Worm (Caenorhabditis elegans) whole organism, dauer: ENCODE data around the gene ZK1193.2.

Source experiments
- unc-62 ChIP-seq: sonication (generic microtip); optimal IDR thresholded peaks from 2 replicates; lab custom pipeline; 2017; ENCODE audit warnings: missing biosample characterization, missing genetic modification reagents, missing genetic modification characterization

Gene ZK1193.2

DNA sequence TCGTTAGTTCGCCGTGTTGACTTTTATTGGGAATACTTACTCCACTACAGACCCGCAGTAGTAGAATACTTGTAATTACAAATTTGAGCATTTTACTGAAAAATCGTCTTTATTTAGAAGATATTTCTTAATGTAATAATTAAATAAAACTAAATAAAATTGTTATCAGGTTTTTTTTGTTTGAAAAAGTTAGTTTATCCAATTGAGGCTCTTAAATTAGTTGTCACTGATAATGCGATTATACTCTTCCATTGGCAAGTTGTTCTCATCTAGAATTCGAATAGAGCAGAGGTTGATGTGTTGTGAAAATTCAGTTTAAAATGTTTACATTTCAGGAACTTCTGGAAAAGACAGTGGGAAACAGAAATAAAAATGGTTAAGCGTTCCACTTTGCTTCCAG lies at the start of gene ZK1193.2:
ZK1193.2 (minus strand) TSS at position 101 of the 400 bp plus-strand sequence.
- no peak for TF ChIP-seq unc-62

DNA sequence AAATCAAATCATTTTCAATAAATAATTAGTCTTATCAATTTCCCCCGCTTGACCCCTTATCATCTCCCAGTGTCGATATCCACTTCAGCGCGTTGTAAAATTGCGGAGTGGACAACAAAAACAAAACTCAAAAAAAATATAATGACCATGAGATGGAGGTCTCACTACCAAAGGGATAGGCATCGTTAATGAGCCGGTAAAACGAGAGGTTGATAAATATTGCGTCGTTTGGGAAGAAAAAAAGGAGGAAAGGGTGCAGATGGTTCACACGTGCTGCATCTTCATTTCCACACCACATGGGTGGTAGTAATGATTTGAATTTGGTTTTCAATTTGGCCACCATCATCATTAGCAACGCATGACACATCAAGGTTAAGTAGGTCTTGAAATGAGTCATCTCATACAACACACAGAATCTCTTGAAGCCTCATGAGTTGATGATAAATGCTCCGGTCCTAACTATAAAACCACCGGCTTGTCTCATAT lies 41.9 kb upstream of the ZK1193.2 start:
- TF ChIP-seq unc-62, result no peak

DNA sequence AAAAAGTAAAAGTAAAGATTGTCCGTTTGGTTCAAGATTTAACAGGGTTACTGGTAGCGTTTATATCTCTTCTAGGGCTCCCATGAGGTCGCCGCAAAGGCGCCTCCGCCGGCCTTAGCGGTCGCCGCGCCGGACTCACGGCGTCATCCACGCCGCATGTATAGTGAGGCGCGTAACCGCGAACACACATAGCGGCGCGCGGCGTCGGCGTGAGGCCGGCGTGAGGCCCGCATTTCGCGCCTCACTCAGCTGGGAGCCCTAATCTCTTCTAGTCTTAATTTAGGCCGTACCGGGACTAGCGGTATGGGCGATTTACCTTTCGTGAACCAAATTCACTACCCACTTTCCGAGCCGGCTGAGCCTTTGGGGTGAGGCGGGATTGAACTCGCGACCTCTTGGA lies 36.2 kb upstream of the ZK1193.2 start:
- no peak for TF ChIP-seq unc-62

DNA sequence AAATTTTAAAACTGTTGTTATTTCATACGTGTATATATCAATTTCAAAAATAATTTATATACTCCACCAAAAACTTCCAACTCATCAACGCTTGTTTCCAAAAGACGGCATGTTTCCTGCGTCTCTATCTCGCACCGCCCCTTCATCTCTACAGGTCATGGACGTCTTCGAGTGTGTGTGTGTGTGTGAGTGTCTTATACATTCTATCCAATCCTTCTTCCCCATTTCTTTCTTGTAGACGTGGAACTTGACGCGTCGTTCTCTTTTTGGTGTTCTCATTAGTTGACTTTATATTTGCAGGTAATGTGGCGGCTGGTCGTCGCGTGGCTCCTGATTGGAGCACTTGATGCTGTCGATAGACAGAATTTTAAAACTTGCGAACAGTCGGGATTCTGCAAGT lies 34.9 kb upstream of the ZK1193.2 start, which contains the start of gene aagr-4:
aagr-4 (plus strand) TSS at position 301 of the 400 bp plus-strand sequence.
- TF ChIP-seq unc-62, result no peak

DNA sequence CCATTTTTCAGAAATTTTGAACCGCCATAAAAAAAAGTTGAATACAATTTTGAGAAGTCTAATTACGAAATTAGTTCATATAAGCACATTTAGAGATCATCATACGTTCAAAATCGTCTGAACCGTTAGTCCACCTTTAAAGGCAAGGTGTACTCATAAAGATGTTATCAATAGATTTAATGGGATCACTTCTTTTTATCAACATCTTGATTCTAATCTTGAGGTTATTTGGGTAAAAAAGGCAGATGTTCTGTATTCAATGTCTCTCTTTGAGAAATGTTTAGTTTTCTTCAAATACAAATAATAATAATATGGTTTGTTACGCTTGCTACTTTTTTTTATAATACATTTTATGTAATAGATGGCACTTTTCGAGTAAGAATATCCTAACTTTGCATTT lies 33.9 kb upstream of the ZK1193.2 start:
- no peak for TF ChIP-seq unc-62

DNA sequence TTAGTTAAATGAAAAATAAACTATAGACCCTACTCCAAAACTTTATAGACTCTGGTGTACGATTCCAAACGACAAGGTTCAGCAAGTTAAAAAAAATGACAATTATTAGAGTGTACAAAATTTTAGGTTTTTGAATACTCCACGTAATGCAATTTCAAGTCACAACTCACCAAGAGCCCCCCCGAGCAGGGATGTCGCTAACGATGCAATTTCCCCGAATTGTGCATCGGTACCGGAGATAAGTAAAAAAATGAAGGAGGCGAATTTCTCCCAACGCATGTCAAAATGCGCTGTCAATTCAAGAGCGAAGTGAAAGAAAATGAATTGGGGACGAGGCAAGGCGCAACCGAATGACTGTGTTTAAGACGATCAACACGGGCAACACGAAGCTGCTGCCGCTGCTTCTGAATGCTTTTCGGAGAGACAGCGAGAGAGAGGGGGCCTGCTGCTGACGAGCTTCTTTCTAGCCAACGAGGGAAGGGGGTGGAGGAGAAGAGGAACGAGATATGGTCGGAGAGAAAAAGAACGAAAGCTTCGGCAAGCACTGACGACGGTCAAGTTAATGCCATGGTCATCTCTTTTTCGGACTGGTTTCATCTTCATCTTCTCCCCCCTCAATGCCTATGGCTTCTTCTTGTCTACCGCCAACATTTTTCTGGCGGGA lies 31.8 kb upstream of the ZK1193.2 start, which contains the start of gene abu-12:
abu-12 (minus strand) TSS at position 472 of the 664 bp plus-strand sequence.
- no peak for TF ChIP-seq unc-62

DNA sequence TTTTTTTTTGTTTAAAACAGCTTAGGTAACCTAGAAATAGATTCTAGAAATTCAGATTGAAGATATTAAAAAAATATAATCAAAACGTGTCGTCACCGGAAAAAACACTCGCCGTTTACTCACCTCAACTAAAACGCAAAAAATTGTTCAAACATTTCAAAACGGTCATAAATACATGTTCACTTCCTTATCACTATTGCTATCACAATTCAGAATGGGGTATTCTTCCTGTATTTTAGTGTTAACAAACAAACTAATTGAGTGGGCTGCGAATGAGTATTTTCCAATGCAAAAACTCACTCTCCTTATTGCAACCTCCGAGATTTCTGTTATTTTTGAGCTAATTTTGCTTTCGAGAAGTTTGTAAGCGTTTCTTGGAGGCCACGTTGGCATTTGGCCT lies 24.4 kb upstream of the ZK1193.2 start, which contains the start of gene F52D1.2:
F52D1.2 (minus strand) TSS at position 393 of the 400 bp plus-strand sequence.
- TF ChIP-seq unc-62, result no peak

DNA sequence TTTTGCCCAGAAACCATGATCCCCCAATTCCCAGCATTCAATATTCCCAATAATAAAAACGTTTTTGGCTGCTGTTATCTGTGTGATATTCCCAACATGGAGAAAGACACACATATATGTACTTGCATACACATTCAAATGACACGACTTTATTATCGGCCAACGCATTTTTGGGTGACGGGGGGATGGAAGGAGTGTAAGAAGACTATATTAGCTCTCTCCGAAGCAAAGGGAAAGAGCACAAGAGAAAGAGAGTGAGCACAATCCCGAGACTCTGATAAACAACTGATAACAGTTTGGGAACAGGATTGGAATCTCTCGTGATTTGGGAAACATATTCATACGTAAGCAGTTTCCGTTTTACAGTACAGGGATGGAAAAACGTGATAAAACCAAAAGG lies 15.0 kb upstream of the ZK1193.2 start:
- no peak for TF ChIP-seq unc-62

DNA sequence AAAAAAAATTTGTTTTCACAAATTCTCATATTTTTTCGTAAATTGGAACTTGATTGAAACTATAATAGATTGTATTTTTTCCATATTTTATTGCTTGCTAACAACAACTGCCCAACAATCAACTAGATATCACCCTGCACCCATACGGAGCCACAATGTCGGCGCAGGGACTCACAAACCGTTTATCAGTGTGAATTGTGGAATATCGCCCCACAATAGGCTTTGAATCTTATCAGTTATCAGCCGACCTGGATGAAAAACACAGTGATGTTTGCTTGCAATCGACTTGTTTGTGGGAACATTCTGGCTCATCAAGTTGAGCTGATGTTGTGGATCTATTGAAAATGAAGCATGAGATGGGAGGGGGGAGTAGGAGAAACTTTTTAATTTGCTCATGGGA lies 13.6 kb upstream of the ZK1193.2 start:
- TF ChIP-seq unc-62, result no peak

DNA sequence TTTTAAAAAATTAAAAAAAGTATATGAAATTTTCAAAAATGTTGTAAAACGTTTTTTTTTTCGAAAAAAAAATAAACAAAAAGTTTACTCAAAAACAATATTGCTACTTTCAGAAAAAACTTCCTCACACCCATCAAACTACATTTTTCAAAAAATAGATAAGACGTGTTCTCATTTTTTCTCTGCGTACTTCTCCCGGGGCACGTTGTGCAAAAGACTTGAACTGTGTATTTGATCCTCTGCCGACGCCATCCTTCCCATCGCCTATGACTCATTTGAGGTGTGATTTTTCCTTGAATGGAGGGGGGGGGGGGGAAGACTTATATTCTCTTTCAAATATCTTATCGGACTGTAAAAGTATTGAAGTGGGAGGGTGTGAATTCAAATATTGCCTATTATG lies 13.0 kb upstream of the ZK1193.2 start:
- TF ChIP-seq unc-62, result no peak

DNA sequence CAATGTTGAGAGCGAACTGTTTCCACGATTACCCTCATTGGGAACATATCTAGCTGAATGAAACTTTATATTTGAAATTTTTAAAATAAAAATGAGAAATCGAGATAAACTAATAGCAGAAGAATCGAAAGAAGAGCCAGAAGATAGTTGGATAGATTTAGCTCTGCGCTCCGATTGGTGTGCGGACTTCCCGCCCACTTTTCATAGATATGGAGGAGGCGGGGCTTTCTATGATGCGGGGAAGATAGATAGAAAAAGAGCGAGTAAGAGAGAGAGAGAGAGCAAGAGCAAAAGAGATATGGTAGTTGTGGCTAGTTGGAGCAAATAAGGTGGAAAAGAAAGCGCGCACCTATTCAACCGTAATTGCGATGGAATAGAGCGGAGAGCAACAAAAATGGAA lies 8.3 kb upstream of the ZK1193.2 start, which contains the start of gene dve-1:
dve-1 (minus strand) TSS at position 66 of the 400 bp plus-strand sequence.
- no peak for TF ChIP-seq unc-62

DNA sequence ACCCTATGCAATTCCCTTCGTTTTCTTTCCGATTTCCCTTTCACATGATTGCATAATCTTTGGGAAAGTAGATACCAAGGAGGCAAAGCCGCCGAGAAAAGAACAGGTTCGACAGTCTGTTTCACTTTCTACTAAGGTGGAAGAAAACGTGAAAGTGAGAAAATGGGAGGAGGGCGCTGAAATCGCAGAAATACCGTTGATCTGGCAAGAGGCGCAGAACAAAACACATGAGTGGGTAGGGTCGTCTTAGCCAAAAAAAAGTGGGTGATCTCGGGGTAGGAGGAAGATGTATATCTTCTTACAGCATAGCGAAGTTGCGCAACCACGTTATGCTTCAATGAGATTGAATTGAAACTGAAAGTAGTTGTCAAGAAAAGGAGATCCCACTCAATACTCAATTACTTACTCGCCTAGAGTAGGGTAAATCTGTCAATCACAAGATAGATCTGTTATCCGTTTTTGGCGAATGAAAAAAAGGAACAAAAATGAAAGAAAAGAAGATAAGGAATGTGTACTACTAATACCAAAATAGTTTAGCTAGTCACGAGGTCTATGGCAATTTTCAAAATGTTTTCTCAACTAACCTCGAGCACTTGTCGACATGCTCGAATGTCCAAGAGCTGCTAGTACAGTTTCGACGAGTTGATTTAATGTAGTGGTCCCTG lies 7.7 kb upstream of the ZK1193.2 start:
- TF ChIP-seq unc-62, result no peak

DNA sequence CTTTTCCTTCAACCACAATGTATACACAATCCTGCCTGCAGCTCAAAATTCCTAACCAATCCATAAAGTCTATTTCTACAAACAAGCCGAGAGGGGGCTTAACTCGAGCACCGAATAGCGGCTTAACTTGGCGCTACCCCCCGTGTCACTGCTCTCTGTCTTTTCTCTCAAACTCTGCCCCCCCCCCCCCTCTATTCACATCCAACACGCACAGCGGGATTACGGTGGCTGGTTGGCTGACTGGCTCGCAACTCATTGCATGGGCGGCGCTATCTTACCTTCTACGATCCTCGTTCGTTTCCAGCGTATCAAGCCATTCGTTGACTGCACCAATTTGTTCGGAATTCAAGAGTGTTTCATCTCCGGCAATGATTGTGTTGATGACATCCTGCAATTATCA lies 6.2 kb upstream of the ZK1193.2 start:
- no peak for TF ChIP-seq unc-62

DNA sequence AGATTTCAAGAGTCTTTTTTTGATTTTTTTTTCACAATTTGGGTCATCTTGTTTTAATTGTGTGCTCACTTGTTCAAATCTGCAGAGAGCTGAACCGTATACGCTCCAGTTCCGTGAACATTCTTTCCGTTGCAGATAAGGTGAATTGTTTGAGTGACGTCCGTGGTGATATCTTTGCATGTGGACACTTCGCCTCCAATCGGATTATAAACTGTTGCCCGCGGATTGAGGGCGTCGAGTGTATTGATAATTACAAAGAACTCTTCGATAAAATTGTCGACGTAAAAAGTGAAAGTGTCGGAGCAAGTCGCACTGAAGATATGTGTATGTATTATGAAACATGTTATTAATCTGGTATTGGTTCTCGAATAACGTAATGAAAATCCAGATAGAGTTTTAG lies 1.7 kb downstream of the ZK1193.2 start:
- no peak for TF ChIP-seq unc-62

DNA sequence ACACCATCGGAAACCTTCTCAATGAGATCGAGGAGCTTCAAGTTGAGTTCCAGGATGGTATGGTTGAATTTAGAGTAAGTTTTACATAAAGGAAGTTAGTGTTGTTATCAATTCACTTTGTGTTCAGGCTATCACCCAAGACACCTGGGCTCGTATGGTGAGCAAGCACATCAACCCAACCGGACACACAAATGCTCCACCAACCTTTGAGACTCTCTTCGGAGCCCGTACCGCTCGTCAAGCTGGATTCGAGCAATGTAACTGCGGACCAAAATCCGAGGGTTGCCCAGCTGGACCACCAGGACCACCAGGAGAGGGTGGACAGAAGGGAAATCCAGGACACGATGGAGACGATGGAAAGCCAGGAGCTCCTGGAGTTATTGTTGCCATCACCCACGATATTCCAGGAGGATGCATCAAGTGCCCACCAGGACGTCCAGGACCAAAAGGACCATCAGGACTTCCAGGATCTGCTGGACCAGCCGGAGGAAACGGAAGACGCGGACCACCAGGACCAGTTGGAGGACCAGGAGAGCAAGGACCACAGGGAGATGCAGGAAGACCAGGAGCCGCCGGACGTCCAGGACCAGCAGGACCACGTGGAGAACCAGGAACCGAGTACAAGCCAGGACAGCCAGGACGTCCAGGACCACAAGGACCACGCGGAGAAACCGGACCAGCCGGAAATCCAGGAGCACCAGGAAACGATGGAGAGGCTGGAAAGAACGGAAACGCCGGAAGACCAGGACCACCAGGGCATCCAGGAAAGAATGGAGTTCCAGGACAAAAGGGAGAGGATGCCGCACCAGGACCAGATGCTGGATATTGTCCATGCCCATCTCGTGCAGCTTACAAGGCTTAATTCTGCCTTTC lies 3.4 kb downstream of the ZK1193.2 start:
- no peak for TF ChIP-seq unc-62

DNA sequence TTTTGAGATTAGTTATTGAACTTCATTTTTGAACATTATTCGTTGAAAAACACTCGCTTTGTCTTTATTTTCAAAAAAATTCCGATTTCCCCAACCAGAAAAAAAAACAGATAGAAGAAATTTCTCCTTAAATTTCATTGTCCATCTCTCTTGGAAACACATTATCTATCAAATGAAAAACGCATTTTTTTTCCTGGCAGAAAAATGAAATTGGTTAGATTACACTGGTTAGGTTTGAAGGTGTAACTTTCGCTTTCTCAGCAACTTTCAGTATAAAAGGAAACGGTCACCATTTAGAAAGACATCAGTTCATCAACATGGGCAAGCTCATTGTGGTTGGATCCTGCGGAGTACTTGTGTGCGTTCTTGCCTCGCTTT lies 4.0 kb downstream of the ZK1193.2 start, which contains the start of gene col-19:
col-19 (plus strand) TSS at position 301 of the 378 bp plus-strand sequence.
- no peak for TF ChIP-seq unc-62

DNA sequence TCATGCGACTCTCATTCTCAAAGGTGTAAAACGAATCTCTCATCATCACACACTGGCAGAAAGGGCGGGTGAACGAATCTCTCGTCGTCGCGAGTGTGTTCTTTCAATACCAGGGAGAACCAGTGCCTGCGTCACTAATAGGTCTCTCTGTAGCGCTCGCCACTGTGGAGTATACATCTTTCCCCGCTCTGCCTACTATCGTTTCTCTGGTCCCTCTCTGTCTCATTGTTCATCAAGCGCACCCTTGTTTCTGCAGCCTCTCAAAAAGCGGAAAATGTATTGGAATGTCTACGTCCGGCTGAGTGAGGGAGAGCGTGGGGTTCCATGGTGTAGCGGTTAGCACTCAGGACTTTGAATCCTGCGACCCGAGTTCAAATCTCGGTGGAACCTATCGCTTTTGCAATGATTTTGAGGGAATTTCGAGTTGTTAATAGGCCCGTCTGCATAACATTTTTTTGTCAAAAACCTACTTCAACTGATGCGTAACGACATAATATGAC lies 15.3 kb downstream of the ZK1193.2 start:
- TF ChIP-seq unc-62, result no peak
